Worm (Caenorhabditis elegans): Measurements from ENCODE around the gene C29E4.13.
"Not testable (repeated sequence)": the region's sequence is repeated elsewhere in the genome, so short reads cannot be mapped to it uniquely, and the experiment has no call there.

C29E4.13 gene

ce11 chrIII:7965946-7966692 lies 37.6 kb upstream of the C29E4.13 start:
- peak; percentile 35 for TF ChIP-seq dsc-1 (tag; optimal IDR thresholded peaks at IDR 0.05)
- 0 out of 2 replicates have a peak, but pooled peaks have one; percentile 18 for TF ChIP-seq nhr-19 (GFP tag; conservative IDR thresholded peaks at IDR 0.05)

ce11 chrIII:7964281-7964680 lies 35.8 kb upstream of the C29E4.13 start, which contains the start of gene F54H12.2:
Gene F54H12.2, plus strand, starts transcription at chrIII:7964581.
- not testable (repeated sequence) for TF ChIP-seq rnt-1 (tag; optimal IDR thresholded peaks at IDR 0.05); egl-13 (tag; optimal IDR thresholded peaks at IDR 0.05); ceh-88 (GFP tag; IDR thresholded peaks at IDR 0.05)

DNA sequence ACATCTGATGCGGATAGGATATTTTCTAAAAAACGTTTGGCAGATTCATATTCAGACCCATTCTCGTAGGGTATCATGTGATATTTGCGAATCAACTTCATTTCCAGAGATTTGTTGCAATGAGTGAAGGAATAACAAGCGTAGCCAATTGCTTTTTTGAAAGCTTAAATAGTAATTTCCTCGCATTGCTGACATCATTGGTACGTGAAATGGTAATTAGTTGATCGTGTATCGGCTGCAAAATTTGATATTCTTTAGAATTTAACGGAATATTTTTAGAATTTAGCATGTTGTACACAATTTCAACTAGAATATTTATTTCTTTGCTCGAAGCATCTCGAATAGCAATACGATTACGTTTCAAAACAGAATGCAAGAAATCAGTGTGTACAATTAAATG lies 34.1 kb upstream of the C29E4.13 start, which contains the start of gene F54H12.4:
Gene F54H12.4, minus strand, starts transcription at position 101 of the 400 bp plus-strand sequence.
- not testable (repeated sequence) for TF ChIP-seq lir-3 (tag; optimal IDR thresholded peaks at IDR 0.05; ENCODE audit: poor library complexity); fkh-4 (tag; optimal IDR thresholded peaks at IDR 0.05; ENCODE audit: borderline replicate concordance); nhr-20 (tag; optimal IDR thresholded peaks at IDR 0.05)

DNA sequence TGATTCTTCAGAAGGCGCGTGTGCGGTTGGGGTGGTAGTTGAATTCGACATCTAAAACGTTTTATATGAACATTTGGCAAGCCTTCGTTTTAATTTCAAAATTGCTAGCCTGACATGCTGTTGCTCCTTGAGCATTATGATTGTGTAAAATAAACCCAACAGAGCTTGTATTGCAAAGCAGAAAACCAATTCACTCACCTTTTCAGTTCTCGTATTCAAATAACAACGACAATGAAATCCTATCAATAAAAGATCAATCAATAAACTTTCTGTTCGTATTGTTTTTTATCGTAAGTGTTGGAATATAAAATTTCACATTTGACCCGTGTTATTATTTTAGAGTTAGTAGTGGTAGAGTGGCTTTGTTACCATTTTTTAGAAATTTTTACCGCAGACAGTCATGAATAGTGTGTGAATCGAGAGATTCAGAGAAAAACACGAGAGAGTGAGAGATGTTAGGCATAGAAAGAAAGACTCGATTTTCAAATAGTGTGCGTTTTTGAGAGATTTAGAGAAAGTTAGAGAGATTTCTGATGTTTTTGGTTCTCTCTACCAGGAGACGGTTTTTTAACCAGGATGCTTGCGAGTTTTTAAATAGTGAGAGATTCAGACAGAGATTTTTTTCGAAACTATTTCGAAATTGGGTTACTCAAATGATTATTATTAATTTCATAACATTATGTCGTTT lies 30.5 kb upstream of the C29E4.13 start, which contains the start of gene F54H12.10:
Gene F54H12.10, minus strand, starts transcription at position 51 of the 688 bp plus-strand sequence.
- TF ChIP-seq nhr-19 (GFP tag; conservative IDR thresholded peaks at IDR 0.05) (peak; percentile 33; the same call in 1 of the 2 replicates), dsc-1 (tag; optimal IDR thresholded peaks at IDR 0.05) (peak; percentile 8)

DNA sequence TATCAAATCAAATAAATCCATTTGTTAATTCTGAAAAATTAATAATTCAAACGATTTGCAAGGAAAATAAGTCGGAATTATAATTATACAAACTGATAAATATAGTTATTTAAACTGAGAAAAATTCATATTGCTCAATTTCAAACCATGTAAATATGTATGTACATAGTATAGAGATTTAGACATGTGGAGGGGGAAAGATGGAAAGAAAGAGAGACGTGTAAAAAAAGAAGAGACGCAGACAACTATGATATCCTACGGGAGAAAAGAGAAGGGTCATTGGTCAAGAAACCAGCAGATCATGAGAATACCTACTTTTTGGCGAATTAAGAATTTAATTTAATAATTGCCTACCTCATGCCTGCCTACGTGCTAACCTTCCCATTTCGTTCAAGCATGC lies 29.6 kb upstream of the C29E4.13 start, which contains the start of gene C29E4.11:
Gene C29E4.11, minus strand, starts transcription at position 30 of the 400 bp plus-strand sequence.
- peak in 1 of 3 experiments; percentile 39 for TF ChIP-seq dpl-1 (GFP tag; optimal IDR thresholded peaks at IDR 0.05)
- TF ChIP-seq ceh-8 (GFP tag; optimal IDR thresholded peaks at IDR 0.05): no peak
- peak; percentile 41 for TF ChIP-seq snu-23 (GFP tag; optimal IDR thresholded peaks at IDR 0.05)
- peak; percentile 11 for TF ChIP-seq swsn-7 (tag; optimal IDR thresholded peaks at IDR 0.05)
- peak; percentile 31 for TF ChIP-seq nhr-71 (tag; optimal IDR thresholded peaks at IDR 0.05)
- TF ChIP-seq blmp-1 (tag; optimal IDR thresholded peaks at IDR 0.05): peak; percentile 2
- peak; percentile 28 for TF ChIP-seq mep-1 (tag; optimal IDR thresholded peaks at IDR 0.05)
- TF ChIP-seq lsy-2 (tag; optimal IDR thresholded peaks at IDR 0.05): peak; percentile 0 to 34
- TF ChIP-seq efl-1 (optimal IDR thresholded peaks at IDR 0.05): peak; percentile 48 to 62
- TF ChIP-seq efl-1 (GFP tag; optimal IDR thresholded peaks at IDR 0.05 in 1 of 2): peak in 1 of 2 experiments; percentile 83
- no peak for TF ChIP-seq unc-130 (tag; optimal IDR thresholded peaks at IDR 0.05)
- TF ChIP-seq lin-14 (GFP tag; optimal IDR thresholded peaks at IDR 0.05): no peak
- TF ChIP-seq lin-35 (GFP tag; optimal IDR thresholded peaks at IDR 0.05): peak in 1 of 2 experiments; percentile 13

ce11 chrIII:7956965-7957364 lies 28.4 kb upstream of the C29E4.13 start, which contains the start of gene C29E4.9:
Gene C29E4.9, minus strand, starts transcription at chrIII:7957065.
- TF ChIP-seq grh-1 (GFP tag; IDR thresholded peaks at IDR 0.05) (no peak), vab-15 (tag; optimal IDR thresholded peaks at IDR 0.05) (no peak), ztf-4 (tag; optimal IDR thresholded peaks at IDR 0.05) (no peak), efl-1 (optimal IDR thresholded peaks at IDR 0.05) (no peak), efl-1 (GFP tag; optimal IDR thresholded peaks at IDR 0.05 in 1 of 2) (peak in 1 of 2 experiments; percentile 43), unc-86 (tag; optimal IDR thresholded peaks at IDR 0.05) (no peak)

ce11 chrIII:7953208-7953607 lies 24.7 kb upstream of the C29E4.13 start, which contains the start of gene let-754:
Gene let-754, minus strand, starts transcription at chrIII:7953308.
- TF ChIP-seq ets-5 (GFP tag; IDR thresholded peaks at IDR 0.05): no peak
- no peak for TF ChIP-seq unc-98 (GFP tag; IDR thresholded peaks at IDR 0.05)
- no peak for TF ChIP-seq nhr-85 (tag)
- TF ChIP-seq egl-27 (tag; optimal IDR thresholded peaks at IDR 0.05): no peak
- TF ChIP-seq skn-1 (tag; optimal IDR thresholded peaks at IDR 0.05): no peak
- no peak for TF ChIP-seq mdl-1 (tag; optimal IDR thresholded peaks at IDR 0.05)
- no peak for TF ChIP-seq egl-13 (tag; optimal IDR thresholded peaks at IDR 0.05)
- TF ChIP-seq fos-1 (tag; optimal IDR thresholded peaks at IDR 0.05): no peak
- TF ChIP-seq aha-1 (tag; optimal IDR thresholded peaks at IDR 0.05): no peak
- TF ChIP-seq tlp-1 (tag; optimal IDR thresholded peaks at IDR 0.05): no peak
- TF ChIP-seq swsn-7 (tag; optimal IDR thresholded peaks at IDR 0.05): no peak
- no peak for TF ChIP-seq lin-39 (tag; optimal IDR thresholded peaks at IDR 0.05)
- TF ChIP-seq alr-1 (tag; optimal IDR thresholded peaks at IDR 0.05; ENCODE audit: borderline replicate concordance): no peak
- TF ChIP-seq hlh-4 (tag; optimal IDR thresholded peaks at IDR 0.05): no peak
- TF ChIP-seq efl-3 (GFP tag; optimal IDR thresholded peaks at IDR 0.05): no peak
